Worm (Caenorhabditis elegans) whole organism, midembryonic: Measurements from ENCODE around the gene C14A6.5.

Experiments used
- T22C8.4 ChIP-seq: fragments of 200-800 bp; sonication (Bioruptor generic); IDR thresholded peaks from 2 replicates; pipeline ENCODE4 v1.3.6; 2022; ENCODE audit warnings: missing genetic modification characterization, missing compliant biosample characterization
- cog-1 ChIP-seq: sonication (generic microtip); optimal IDR thresholded peaks from 2 replicates; lab custom pipeline; 2016; ENCODE audit warnings: missing genetic modification characterization, missing compliant biosample characterization
- flt-1 ChIP-seq: fragments of 200-800 bp; sonication (Bioruptor generic); IDR thresholded peaks from 2 replicates; pipeline ENCODE4 v1.3.6; 2022; ENCODE audit warnings: missing genetic modification characterization, missing compliant biosample characterization
- klf-2 ChIP-seq: fragments of 200-800 bp; sonication (Bioruptor generic); conservative IDR thresholded peaks from 2 replicates; pipeline ENCODE4 v1.3.6; 2022; ENCODE audit warnings: missing genetic modification reagents, missing genetic modification characterization, missing compliant biosample characterization
- med-1 ChIP-seq: sonication (generic microtip); optimal IDR thresholded peaks from 2 replicates; lab custom pipeline; 2017; ENCODE audit warnings: missing genetic modification characterization, mild to moderate bottlenecking, missing compliant biosample characterization, antibody characterized with exemption, missing genetic modification reagents; ENCODE audit not compliant: insufficient read depth
- ref-1 ChIP-seq: fragments of 200-800 bp; sonication (Bioruptor generic); conservative IDR thresholded peaks from 2 replicates; pipeline ENCODE4 v1.3.6; 2022; ENCODE audit warnings: missing genetic modification reagents, missing genetic modification characterization, missing compliant biosample characterization
- tab-1 ChIP-seq: fragments of 200-800 bp; sonication (Bioruptor generic); IDR thresholded peaks from 2 replicates; pipeline ENCODE4 v1.3.6; 2022; ENCODE audit warnings: missing genetic modification characterization, missing compliant biosample characterization
- ztf-23 ChIP-seq: fragments of 200-800 bp; sonication (Bioruptor generic); IDR thresholded peaks from 2 replicates; pipeline ENCODE4 v1.3.6; 2022; ENCODE audit warnings: missing genetic modification reagents, missing genetic modification characterization, missing compliant biosample characterization
- ztf-29 ChIP-seq: fragments of 200-800 bp; sonication (Bioruptor generic); IDR thresholded peaks from 2 replicates; pipeline ENCODE4 v1.3.6; 2022; ENCODE audit warnings: missing genetic modification reagents, missing genetic modification characterization, missing compliant biosample characterization

The C14A6.5 gene

DNA sequence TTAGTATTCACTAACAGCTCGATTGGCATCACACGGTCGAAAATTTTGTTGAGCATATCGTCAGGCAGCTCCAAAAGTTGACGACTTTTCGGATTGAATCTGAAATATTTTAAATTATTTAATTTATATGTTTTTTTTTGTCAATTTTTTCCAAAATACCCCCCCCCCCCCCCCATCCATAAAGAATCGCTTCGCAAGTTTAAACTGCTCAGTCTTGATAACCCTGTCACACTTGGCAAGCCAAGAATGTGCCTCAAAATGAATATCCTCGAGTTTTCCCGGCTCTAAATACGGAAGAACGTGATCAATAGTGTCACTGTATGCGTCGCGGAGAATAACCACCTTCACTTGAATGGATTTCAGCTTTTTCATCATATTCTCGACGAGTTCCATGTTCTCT, 31.5 kb downstream of the C14A6.5 start, which contains the start of gene Y37H2A.18:
TSS of gene Y37H2A.18 (minus strand) at position 101 of the 400 bp plus-strand sequence.
- TF ChIP-seq flt-1 (GFP tag; lab: Robert Waterston, UW), result no peak
- no peak for TF ChIP-seq ztf-23 (GFP tag; lab: Robert Waterston, UW)
- TF ChIP-seq tab-1 (GFP tag; lab: Robert Waterston, UW), result no peak
- no peak for TF ChIP-seq med-1 (GFP tag; lab: Kevin White, UChicago)
- TF ChIP-seq cog-1 (tag; lab: Kevin White, UChicago), result no peak
- TF ChIP-seq ref-1 (GFP tag; lab: Robert Waterston, UW), result no peak
- TF ChIP-seq T22C8.4 (GFP tag; lab: Robert Waterston, UW), result no peak
- no peak for TF ChIP-seq ztf-29 (GFP tag; lab: Robert Waterston, UW)
- no peak for TF ChIP-seq klf-2 (GFP tag; lab: Robert Waterston, UW)

DNA sequence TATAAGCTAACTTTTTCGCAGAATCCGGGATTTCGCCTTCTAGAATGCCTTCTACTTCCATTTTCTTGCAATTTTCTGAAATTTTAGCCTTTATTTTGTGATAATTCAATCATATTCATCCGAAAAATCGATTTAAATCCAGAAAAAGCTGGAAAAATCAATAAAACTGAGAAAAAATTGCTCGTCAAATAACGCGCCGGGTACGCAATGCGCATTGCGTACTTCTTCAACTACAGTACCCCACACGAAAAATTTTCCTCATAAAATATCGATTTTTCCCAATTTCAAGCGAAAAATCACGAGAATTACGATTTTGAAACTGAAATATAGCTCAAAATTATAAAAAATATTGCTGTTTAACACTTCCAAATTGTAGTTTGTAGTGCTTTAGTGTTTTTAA, 33.6 kb downstream of the C14A6.5 start, which contains the start of gene Y37H2A.12:
TSS of gene Y37H2A.12 (minus strand) at position 81 of the 400 bp plus-strand sequence.
- no peak for TF ChIP-seq flt-1 (GFP tag; lab: Robert Waterston, UW)
- no peak for TF ChIP-seq ref-1 (GFP tag; lab: Robert Waterston, UW)
- no peak for TF ChIP-seq med-1 (GFP tag; lab: Kevin White, UChicago)
- TF ChIP-seq cog-1 (tag; lab: Kevin White, UChicago), result no peak
- no peak for TF ChIP-seq ztf-23 (GFP tag; lab: Robert Waterston, UW)

DNA sequence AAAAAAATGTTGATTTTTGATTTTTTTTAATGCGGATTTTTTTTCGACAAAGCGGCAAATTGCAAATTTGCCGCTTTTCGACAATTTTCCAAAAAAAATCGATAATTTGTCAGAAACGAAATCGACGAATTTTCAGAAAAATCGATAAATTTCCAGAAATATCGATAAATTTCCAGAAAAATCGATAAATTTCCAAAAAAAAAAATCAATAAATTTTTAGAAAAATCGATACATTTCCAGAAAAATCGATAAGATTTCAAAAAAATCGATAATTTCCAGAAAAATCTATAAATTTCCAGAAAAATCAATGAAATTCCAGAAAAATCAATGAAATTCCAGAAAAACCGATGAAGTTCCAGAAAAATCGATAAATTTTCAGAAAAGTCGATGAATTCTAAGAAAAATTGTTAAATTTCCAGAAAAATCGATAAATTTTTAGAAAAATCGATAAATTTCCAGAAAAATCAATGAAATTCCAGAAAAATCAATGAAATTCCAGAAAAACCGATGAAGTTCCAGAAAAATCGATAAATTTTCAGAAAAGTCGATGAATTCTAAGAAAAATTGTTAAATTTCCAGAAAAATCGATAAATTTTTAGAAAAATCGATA, 34.9 kb downstream of the C14A6.5 start:
- TF ChIP-seq T22C8.4 (GFP tag; lab: Robert Waterston, UW), result peak; percentile 82

DNA sequence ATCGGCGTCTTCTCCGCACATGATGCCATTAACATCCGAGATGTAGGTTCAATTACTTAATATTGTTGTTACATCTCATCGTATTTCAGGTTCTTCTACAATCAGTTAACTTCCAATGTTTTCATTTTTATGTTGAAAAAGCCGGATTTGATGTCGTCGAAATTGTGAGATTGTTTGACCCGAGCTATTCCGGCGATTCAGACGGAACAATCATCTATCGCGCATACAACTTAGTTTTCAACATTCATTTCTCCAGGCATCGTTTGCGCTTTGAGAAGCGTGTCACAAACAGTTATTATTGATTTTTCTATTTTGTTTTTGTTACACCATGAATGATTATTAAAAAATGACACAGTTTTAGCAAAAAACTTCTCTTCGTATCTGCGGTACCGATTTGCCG, 36.1 kb downstream of the C14A6.5 start:
- TF ChIP-seq ref-1 (GFP tag; lab: Robert Waterston, UW) (no peak), tab-1 (GFP tag; lab: Robert Waterston, UW) (no peak), ztf-29 (GFP tag; lab: Robert Waterston, UW) (no peak), T22C8.4 (GFP tag; lab: Robert Waterston, UW) (no peak), flt-1 (GFP tag; lab: Robert Waterston, UW) (no peak), ztf-23 (GFP tag; lab: Robert Waterston, UW) (no peak), klf-2 (GFP tag; lab: Robert Waterston, UW) (no peak), cog-1 (tag; lab: Kevin White, UChicago) (no peak), med-1 (GFP tag; lab: Kevin White, UChicago) (no peak)

DNA sequence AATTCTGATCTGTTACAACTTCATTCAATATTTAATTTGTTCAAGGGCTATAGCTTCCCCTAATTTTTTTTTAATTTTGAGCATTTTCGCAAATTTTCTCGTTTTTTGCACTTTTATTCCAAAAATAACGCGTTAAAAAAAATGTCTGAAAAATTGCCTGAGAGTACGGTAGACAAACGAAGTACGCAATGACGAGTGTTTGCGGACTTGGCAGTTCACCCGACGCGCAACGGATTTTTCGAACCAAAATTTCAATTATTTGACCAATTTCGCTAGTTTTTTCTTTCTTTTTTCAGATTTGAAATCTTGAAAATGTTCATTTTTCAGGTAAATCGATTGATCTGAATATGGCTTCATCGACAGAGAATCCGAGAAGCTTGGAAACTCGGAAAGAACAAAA, 37.5 kb downstream of the C14A6.5 start, which contains the start of gene fbxa-211:
TSS of gene fbxa-211 (plus strand) at position 328 of the 400 bp plus-strand sequence.
- no peak for TF ChIP-seq klf-2 (GFP tag; lab: Robert Waterston, UW)
- no peak for TF ChIP-seq tab-1 (GFP tag; lab: Robert Waterston, UW)
- TF ChIP-seq ref-1 (GFP tag; lab: Robert Waterston, UW), result no peak
- no peak for TF ChIP-seq flt-1 (GFP tag; lab: Robert Waterston, UW)
- no peak for TF ChIP-seq ztf-29 (GFP tag; lab: Robert Waterston, UW)
- TF ChIP-seq med-1 (GFP tag; lab: Kevin White, UChicago), result no peak
- no peak for TF ChIP-seq T22C8.4 (GFP tag; lab: Robert Waterston, UW)
- no peak for TF ChIP-seq ztf-23 (GFP tag; lab: Robert Waterston, UW)
- no peak for TF ChIP-seq cog-1 (tag; lab: Kevin White, UChicago)

DNA sequence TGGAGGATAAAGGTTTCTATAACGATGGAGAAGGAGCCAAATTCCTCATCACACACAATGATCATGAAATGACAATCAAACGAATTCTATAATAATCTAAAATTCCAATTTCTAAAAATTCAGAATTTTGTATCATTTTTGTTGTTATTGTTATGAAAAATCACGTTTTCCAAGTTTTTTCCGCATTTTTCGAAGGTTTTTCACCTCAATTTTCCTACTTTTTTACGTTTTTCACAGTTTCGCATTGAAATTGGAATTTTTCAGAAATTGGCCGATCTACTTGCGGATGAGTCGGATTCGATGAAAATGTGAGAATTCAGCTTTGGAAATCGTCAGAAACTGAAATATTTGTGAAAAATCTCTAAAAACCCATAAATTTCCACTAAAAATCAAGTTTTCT, 39.6 kb downstream of the C14A6.5 start, which contains the start of gene fbxa-210:
TSS of gene fbxa-210 (plus strand) at position 301 of the 400 bp plus-strand sequence.
- TF ChIP-seq cog-1 (tag; lab: Kevin White, UChicago), result no peak
- no peak for TF ChIP-seq flt-1 (GFP tag; lab: Robert Waterston, UW)
- no peak for TF ChIP-seq klf-2 (GFP tag; lab: Robert Waterston, UW)
- TF ChIP-seq med-1 (GFP tag; lab: Kevin White, UChicago), result no peak
- TF ChIP-seq ztf-29 (GFP tag; lab: Robert Waterston, UW), result no peak
- no peak for TF ChIP-seq ztf-23 (GFP tag; lab: Robert Waterston, UW)
- TF ChIP-seq tab-1 (GFP tag; lab: Robert Waterston, UW), result no peak
- no peak for TF ChIP-seq ref-1 (GFP tag; lab: Robert Waterston, UW)
- TF ChIP-seq T22C8.4 (GFP tag; lab: Robert Waterston, UW), result no peak

DNA sequence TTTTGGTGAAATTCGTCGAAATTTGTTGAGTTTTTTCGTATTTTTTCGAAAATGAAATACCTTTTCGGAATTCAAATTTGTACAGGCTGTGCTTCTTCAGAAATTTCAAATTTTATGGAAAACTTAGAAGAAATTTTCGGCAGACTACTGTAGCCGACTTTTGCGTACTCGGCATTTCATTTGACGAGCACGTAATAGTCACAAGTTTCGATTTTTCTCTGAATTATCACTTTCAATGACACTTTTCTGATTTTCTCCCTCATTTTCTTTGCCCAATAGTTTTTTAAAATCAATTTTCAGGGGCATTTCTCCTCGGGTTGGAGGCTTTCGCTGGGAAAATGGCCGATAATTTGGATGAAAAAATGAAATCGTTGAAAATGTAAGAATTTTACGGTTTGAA, 41.0 kb downstream of the C14A6.5 start, which contains the start of gene fbxa-107:
TSS of gene fbxa-107 (plus strand) at position 301 of the 400 bp plus-strand sequence.
- no peak for TF ChIP-seq med-1 (GFP tag; lab: Kevin White, UChicago)
- no peak for TF ChIP-seq flt-1 (GFP tag; lab: Robert Waterston, UW)
- TF ChIP-seq klf-2 (GFP tag; lab: Robert Waterston, UW), result no peak
- TF ChIP-seq tab-1 (GFP tag; lab: Robert Waterston, UW), result no peak
- TF ChIP-seq ref-1 (GFP tag; lab: Robert Waterston, UW), result no peak
- TF ChIP-seq ztf-23 (GFP tag; lab: Robert Waterston, UW), result no peak
- no peak for TF ChIP-seq ztf-29 (GFP tag; lab: Robert Waterston, UW)
